Fruit fly (Drosophila melanogaster) whole organism: Measurements from ENCODE around the gene LIMK1.

ENCODE experiments used
- CG8478 ChIP-seq: fragments of >200 bp; optimal IDR thresholded peaks from 2 replicates; lab custom pipeline; 2018; ENCODE audit warnings: inconsistent platforms
- Dll ChIP-seq: fragments of >200 bp; optimal IDR thresholded peaks from 2 replicates; lab custom pipeline; 2017
- EcR ChIP-seq, 2 experiments: fragments of >200 bp; optimal IDR thresholded peaks; 2 replicates each; lab custom pipeline; 2017; ENCODE audit warnings: missing biosample characterization in 2 of 2, missing genetic modification characterization in 2 of 2, missing genetic modification reagents in 2 of 2

- no peak for TF ChIP-seq EcR (GFP tag; optimal IDR thresholded peaks at IDR 0.05; lab: Kevin White, UChicago)
- TF ChIP-seq Dll (lab: Kevin White, UChicago): no peak
- no peak for TF ChIP-seq CG8478 (lab: Kevin White, UChicago)
Measured at dm6 chrX:12575827-12576408, 16.1 kb downstream of the LIMK1 start.
